Fruit fly (Drosophila melanogaster) whole organism, embryonic: ENCODE data around the gene Ube3a.

ENCODE experiments used
- B-H1 ChIP-seq: fragments of 200-800 bp; sonication (Bioruptor generic); IDR thresholded peaks from 3 replicates; pipeline ENCODE4 v1.3.6; 2022; ENCODE audit warnings: missing biosample characterization, missing genetic modification characterization
- CG10274 ChIP-seq: fragments of 200-800 bp; sonication (Bioruptor generic); optimal IDR thresholded peaks from 3 replicates; lab custom pipeline; 2017; ENCODE audit warnings: missing biosample characterization, mild to moderate bottlenecking, missing genetic modification characterization
- CG10959 ChIP-seq: fragments of 200-800 bp; sonication (Bioruptor generic); IDR thresholded peaks from 2 replicates; pipeline ENCODE4 v1.3.6; 2022; ENCODE audit warnings: missing biosample characterization, missing genetic modification characterization
- CG11696 ChIP-seq: fragments of 200-800 bp; sonication (Bioruptor generic); IDR thresholded peaks from 2 replicates; pipeline ENCODE4 v1.3.6; 2022; ENCODE audit warnings: missing biosample characterization, missing genetic modification characterization
- CG12155 ChIP-seq: fragments of 200-800 bp; sonication (Bioruptor generic); optimal IDR thresholded peaks from 3 replicates; lab custom pipeline; 2016; ENCODE audit warnings: missing biosample characterization, missing genetic modification characterization
- CG13775 ChIP-seq: fragments of 200-800 bp; sonication (Bioruptor generic); optimal IDR thresholded peaks from 3 replicates; lab custom pipeline; 2017; ENCODE audit warnings: missing biosample characterization, mild to moderate bottlenecking, missing genetic modification characterization
- CG15696 ChIP-seq: fragments of 200-800 bp; sonication (Bioruptor generic); optimal IDR thresholded peaks from 2 replicates; lab custom pipeline; 2019; ENCODE audit warnings: missing biosample characterization, mild to moderate bottlenecking, missing genetic modification characterization, moderate library complexity
- CG18764 ChIP-seq: fragments of 200-800 bp; sonication (Bioruptor generic); optimal IDR thresholded peaks from 3 replicates; lab custom pipeline; 2016; ENCODE audit warnings: missing biosample characterization, missing genetic modification characterization
- CG2120 ChIP-seq: fragments of 200-800 bp; sonication (Bioruptor generic); optimal IDR thresholded peaks from 3 replicates; lab custom pipeline; 2016; ENCODE audit warnings: missing biosample characterization, missing genetic modification characterization
- CG2712 ChIP-seq: fragments of 200-800 bp; optimal IDR thresholded peaks from 3 replicates; lab custom pipeline; 2019; ENCODE audit warnings: missing biosample characterization, mild to moderate bottlenecking, missing genetic modification characterization, moderate library complexity
- CG2889 ChIP-seq: fragments of 200-800 bp; sonication (Bioruptor generic); IDR thresholded peaks from 3 replicates; pipeline ENCODE4 v1.3.6; 2022; ENCODE audit warnings: missing biosample characterization, missing genetic modification characterization
- CG31441 ChIP-seq: fragments of 200-800 bp; sonication (Bioruptor generic); IDR thresholded peaks from 2 replicates; pipeline ENCODE4 v1.3.6; 2022; ENCODE audit warnings: missing biosample characterization, missing genetic modification characterization
- CG3407 ChIP-seq: fragments of 200-800 bp; sonication (Bioruptor generic); optimal IDR thresholded peaks from 2 replicates; lab custom pipeline; 2018; ENCODE audit warnings: missing biosample characterization, mild to moderate bottlenecking, missing genetic modification characterization
- CG43689 ChIP-seq: fragments of 200-800 bp; sonication (Bioruptor generic); IDR thresholded peaks from 2 replicates; pipeline ENCODE4 v1.3.6; 2022; ENCODE audit warnings: missing biosample characterization, missing genetic modification characterization
- CG6272 ChIP-seq: fragments of 200-800 bp; sonication (Bioruptor generic); IDR thresholded peaks from 2 replicates; pipeline ENCODE4 v1.3.6; 2022; ENCODE audit warnings: missing biosample characterization, missing genetic modification characterization
- CG6854 ChIP-seq: fragments of 200-800 bp; sonication (Bioruptor generic); optimal IDR thresholded peaks from 3 replicates; lab custom pipeline; 2017; ENCODE audit warnings: missing biosample characterization, mild to moderate bottlenecking, missing genetic modification characterization
- CG7271 ChIP-seq: fragments of 200-800 bp; sonication (Bioruptor generic); optimal IDR thresholded peaks from 2 replicates; lab custom pipeline; 2018; ENCODE audit warnings: missing biosample characterization, mild to moderate bottlenecking, missing genetic modification characterization, moderate library complexity
- CG7357 ChIP-seq: fragments of 200-800 bp; sonication (Bioruptor generic); IDR thresholded peaks from 3 replicates; pipeline ENCODE4 v1.3.6; 2022; ENCODE audit warnings: missing biosample characterization, missing genetic modification characterization
- CG7745 ChIP-seq: fragments of 200-800 bp; sonication (Bioruptor generic); optimal IDR thresholded peaks from 2 replicates; lab custom pipeline; 2018; ENCODE audit warnings: missing biosample characterization, mild to moderate bottlenecking, missing genetic modification characterization, moderate library complexity
- Camta ChIP-seq: fragments of 200-800 bp; sonication (Bioruptor generic); optimal IDR thresholded peaks from 2 replicates; lab custom pipeline; 2016; ENCODE audit warnings: missing biosample characterization, missing genetic modification characterization
- Dbx ChIP-seq: fragments of 200-800 bp; sonication (Bioruptor generic); IDR thresholded peaks from 3 replicates; pipeline ENCODE4 v1.3.6; 2022; ENCODE audit warnings: missing biosample characterization, missing genetic modification characterization
- Dfd ChIP-seq, 2 experiments: fragments of >200 bp; optimal IDR thresholded peaks; 2 replicates each; lab custom pipeline; 2017; ENCODE audit warnings: missing biosample characterization in 2 of 2, missing genetic modification characterization in 2 of 2
- Dip3 ChIP-seq: fragments of 200-800 bp; sonication (Bioruptor generic); optimal IDR thresholded peaks from 3 replicates; lab custom pipeline; 2016; ENCODE audit warnings: missing biosample characterization, missing genetic modification characterization
- Fer1 ChIP-seq: fragments of 200-800 bp; sonication (Bioruptor generic); optimal IDR thresholded peaks from 2 replicates; lab custom pipeline; 2017; ENCODE audit warnings: missing biosample characterization, mild to moderate bottlenecking, missing genetic modification characterization
- Hand ChIP-seq: fragments of 200-800 bp; sonication (Bioruptor generic); optimal IDR thresholded peaks from 2 replicates; lab custom pipeline; 2017; ENCODE audit warnings: mild to moderate bottlenecking, missing biosample characterization, missing genetic modification reagents, missing genetic modification characterization
- Hr51 ChIP-seq, 2 experiments: fragments of 200-800 bp; sonication (Bioruptor generic); optimal IDR thresholded peaks; 2 replicates in 1 of 2; 3 replicates in 1 of 2; lab custom pipeline; 2016 to 2018; ENCODE audit warnings: missing biosample characterization in 2 of 2, missing genetic modification characterization in 2 of 2, mild to moderate bottlenecking in 1 of 2, moderate library complexity in 1 of 2
- Hr78 ChIP-seq, 2 experiments: fragments of 200-800 bp in 1 of 2; fragments of >200 bp in 1 of 2; sonication (Bioruptor generic) in 1 of 2; optimal IDR thresholded peaks; 2 replicates each; lab custom pipeline; 2017 to 2019; ENCODE audit warnings: missing biosample characterization in 2 of 2, missing genetic modification characterization in 2 of 2, mild to moderate bottlenecking in 1 of 2, moderate library complexity in 1 of 2
- Lhr ChIP-seq: fragments of 200-800 bp; sonication (Bioruptor generic); optimal IDR thresholded peaks from 3 replicates; lab custom pipeline; 2017; ENCODE audit warnings: mild to moderate bottlenecking, missing biosample characterization, missing genetic modification reagents, missing genetic modification characterization
- NC2β ChIP-seq: fragments of 200-800 bp; sonication (Bioruptor generic); optimal IDR thresholded peaks from 2 replicates; lab custom pipeline; 2016; ENCODE audit warnings: missing biosample characterization, missing genetic modification characterization
- Sry-β ChIP-seq: fragments of 200-800 bp; sonication (Bioruptor generic); optimal IDR thresholded peaks from 2 replicates; lab custom pipeline; 2018; ENCODE audit warnings: missing biosample characterization, mild to moderate bottlenecking, missing genetic modification characterization, moderate library complexity
- Trl ChIP-seq, 3 experiments: fragments of >200 bp in 2 of 3; fragments of 200-800 bp in 1 of 3; sonication (Bioruptor generic) in 1 of 3; optimal IDR thresholded peaks; 2 replicates in 1 of 3; 3 replicates in 2 of 3; lab custom pipeline; 2016 to 2017; ENCODE audit warnings: missing biosample characterization in 1 of 3, missing genetic modification characterization in 1 of 3
- abd-A ChIP-seq: fragments of 200-800 bp; sonication (Bioruptor generic); optimal IDR thresholded peaks from 3 replicates; lab custom pipeline; 2019; ENCODE audit warnings: missing biosample characterization, mild to moderate bottlenecking, missing genetic modification characterization, moderate library complexity
- cg ChIP-seq: fragments of 200-800 bp; sonication (Bioruptor generic); optimal IDR thresholded peaks from 3 replicates; lab custom pipeline; 2019; ENCODE audit warnings: missing biosample characterization, mild to moderate bottlenecking, missing genetic modification characterization, moderate library complexity
- chif ChIP-seq, 2 experiments: fragments of 200-800 bp; sonication (Bioruptor generic); optimal IDR thresholded peaks; 3 replicates each; lab custom pipeline; 2016; ENCODE audit warnings: missing biosample characterization in 2 of 2, missing genetic modification characterization in 2 of 2
- da ChIP-seq: fragments of 200-800 bp; sonication (Bioruptor generic); optimal IDR thresholded peaks from 2 replicates; lab custom pipeline; 2016; ENCODE audit warnings: missing biosample characterization, missing genetic modification characterization
- dan ChIP-seq: fragments of 200-800 bp; sonication (Bioruptor generic); IDR thresholded peaks from 2 replicates; pipeline ENCODE4 v1.3.6; 2022; ENCODE audit warnings: missing biosample characterization, missing genetic modification characterization
- disco-r ChIP-seq: fragments of 200-800 bp; sonication (Bioruptor generic); optimal IDR thresholded peaks from 2 replicates; lab custom pipeline; 2016; ENCODE audit warnings: missing biosample characterization, missing genetic modification characterization
- dmrt99B ChIP-seq: fragments of 200-800 bp; sonication (Bioruptor generic); optimal IDR thresholded peaks from 2 replicates; lab custom pipeline; 2018; ENCODE audit warnings: missing biosample characterization, mild to moderate bottlenecking, missing genetic modification characterization, moderate library complexity
- fd102C ChIP-seq: fragments of 200-800 bp; sonication (Bioruptor generic); optimal IDR thresholded peaks from 2 replicates; lab custom pipeline; 2018; ENCODE audit warnings: missing biosample characterization, mild to moderate bottlenecking, missing genetic modification characterization, moderate library complexity
- gce ChIP-seq: fragments of 200-800 bp; sonication (Bioruptor generic); IDR thresholded peaks from 3 replicates; pipeline ENCODE4 v1.3.6; 2022; ENCODE audit warnings: missing biosample characterization, missing genetic modification characterization
- gem ChIP-seq: fragments of 200-800 bp; sonication (Bioruptor generic); optimal IDR thresholded peaks from 2 replicates; lab custom pipeline; 2019; ENCODE audit warnings: missing biosample characterization, mild to moderate bottlenecking, missing genetic modification characterization, moderate library complexity
- h ChIP-seq: fragments of >200 bp; optimal IDR thresholded peaks from 2 replicates; lab custom pipeline; 2017
- hb ChIP-seq: fragments of 200-800 bp; sonication (Bioruptor generic); IDR thresholded peaks from 3 replicates; pipeline ENCODE4 v1.3.6; 2022; ENCODE audit warnings: missing biosample characterization, missing genetic modification characterization; ENCODE audit not compliant: partially characterized antibody
- pita ChIP-seq: fragments of 200-800 bp; sonication (Bioruptor generic); optimal IDR thresholded peaks from 2 replicates; lab custom pipeline; 2017; ENCODE audit warnings: missing biosample characterization, mild to moderate bottlenecking, missing genetic modification characterization
- tgo ChIP-seq: fragments of 200-800 bp; sonication (Bioruptor generic); IDR thresholded peaks from 3 replicates; pipeline ENCODE4 v1.3.6; 2022; ENCODE audit warnings: missing biosample characterization, missing genetic modification characterization
- tx ChIP-seq: fragments of 200-800 bp; sonication (Bioruptor generic); optimal IDR thresholded peaks from 2 replicates; lab custom pipeline; 2016; ENCODE audit warnings: missing biosample characterization, missing genetic modification characterization
- vfl ChIP-seq: fragments of 200-800 bp; sonication (Bioruptor generic); optimal IDR thresholded peaks from 2 replicates; lab custom pipeline; 2016; ENCODE audit warnings: missing biosample characterization, missing genetic modification characterization
- vnd ChIP-seq: fragments of 200-800 bp; sonication (Bioruptor generic); IDR thresholded peaks from 3 replicates; pipeline ENCODE4 v1.3.6; 2022; ENCODE audit warnings: missing biosample characterization, missing genetic modification characterization; ENCODE audit not compliant: partially characterized antibody
- zen ChIP-seq: fragments of 200-800 bp; sonication (Bioruptor generic); optimal IDR thresholded peaks from 3 replicates; lab custom pipeline; 2018; ENCODE audit warnings: missing biosample characterization, mild to moderate bottlenecking, missing genetic modification characterization, moderate library complexity

The Ube3a gene

DNA sequence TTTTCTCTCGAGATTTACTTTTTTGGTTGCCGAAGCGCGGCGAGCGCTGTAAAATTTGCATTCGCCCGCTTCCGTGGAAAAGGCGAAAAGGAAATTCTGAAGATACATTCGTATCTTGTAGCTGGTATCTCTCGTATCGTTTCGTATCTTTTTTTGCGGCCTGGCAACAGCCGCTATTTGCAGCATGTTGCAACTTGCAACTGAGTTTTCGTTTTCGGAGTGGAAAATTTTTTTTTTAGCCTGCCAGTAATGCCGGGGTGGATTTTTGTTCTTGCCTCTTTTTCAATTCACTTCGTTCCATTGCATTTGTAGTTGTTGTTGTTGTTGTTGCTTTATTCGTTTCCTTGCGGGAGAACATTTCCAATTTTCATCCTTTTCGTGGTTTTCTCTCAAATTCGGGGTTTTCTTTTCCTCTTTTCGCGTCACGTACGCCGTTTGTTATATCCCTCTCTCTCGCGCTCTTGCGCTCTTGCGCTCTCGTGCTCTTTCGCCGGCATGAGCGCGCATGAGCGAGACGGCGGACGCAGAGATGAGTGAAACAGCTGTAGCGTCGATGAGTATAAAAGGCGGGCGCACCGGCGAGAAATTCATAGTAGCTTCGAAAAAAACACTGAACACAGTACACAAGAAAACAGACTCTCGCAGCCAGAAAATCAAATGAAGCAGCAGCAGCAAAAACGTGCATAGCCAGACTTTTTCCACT, 41.5 kb upstream of the Ube3a start, which contains the start of gene scyl (continued):
- no peak for TF ChIP-seq da (GFP tag; lab: Kevin White, UChicago)
- TF ChIP-seq CG10274 (GFP tag; lab: Kevin White, UChicago) = peak; percentile 1
- TF ChIP-seq chif (GFP tag; optimal IDR thresholded peaks at IDR 0.05; lab: Kevin White, UChicago) = peak; percentile 18 to 52
- TF ChIP-seq CG6854 (GFP tag; lab: Kevin White, UChicago) = peak; percentile 61
- TF ChIP-seq B-H1 (GFP tag; lab: Robert Waterston, UW) = peak; percentile 51; the same call in 1 of the 3 replicates
- TF ChIP-seq fd102C (GFP tag; lab: Kevin White, UChicago) = peak; percentile 29
- peak; percentile 47 for TF ChIP-seq zen (tag; lab: Kevin White, UChicago)
- no peak for TF ChIP-seq CG31441 (GFP tag; lab: Robert Waterston, UW)
- peak; percentile 54; the same call in 1 of the 2 replicates for TF ChIP-seq CG10959 (GFP tag; lab: Robert Waterston, UW)
- peak; percentile 69 for TF ChIP-seq CG2712 (tag; lab: Kevin White, UChicago)
- TF ChIP-seq Sry-β (GFP tag; lab: Kevin White, UChicago) = peak; percentile 45
- peak; percentile 57 for TF ChIP-seq cg
- peak; percentile 47 for TF ChIP-seq CG11696 (GFP tag; lab: Robert Waterston, UW)
- peak; percentile 23 to 26 for TF ChIP-seq Hr51 (GFP tag; optimal IDR thresholded peaks at IDR 0.05; lab: Kevin White, UChicago)
- no peak for TF ChIP-seq CG7357 (GFP tag; lab: Robert Waterston, UW)
- TF ChIP-seq CG43689 = no peak
- no peak for TF ChIP-seq Dfd (GFP tag; optimal IDR thresholded peaks at IDR 0.05; lab: Kevin White, UChicago)
- peak; percentile 14 for TF ChIP-seq disco-r
- TF ChIP-seq Trl (optimal IDR thresholded peaks at IDR 0.05; lab: Kevin White, UChicago) = peak; percentile 97 to 99
- peak; percentile 91 for TF ChIP-seq Trl (GFP tag; optimal IDR thresholded peaks at IDR 0.05; lab: Kevin White, UChicago)
- no peak for TF ChIP-seq CG15696
- peak; percentile 15 for TF ChIP-seq Dip3 (GFP tag; lab: Kevin White, UChicago)
- no peak for TF ChIP-seq CG2889 (GFP tag; lab: Robert Waterston, UW)
- TF ChIP-seq Dbx (GFP tag; lab: Robert Waterston, UW) = peak; percentile 75
- peak; percentile 48 for TF ChIP-seq CG7271 (tag; lab: Kevin White, UChicago)
- TF ChIP-seq pita = no peak
- TF ChIP-seq vnd = no peak
- TF ChIP-seq h = no peak
- peak; percentile 47 for TF ChIP-seq CG2120 (GFP tag; lab: Kevin White, UChicago)
- peak; percentile 69 for TF ChIP-seq Camta (GFP tag; lab: Kevin White, UChicago)
- peak; percentile 31 for TF ChIP-seq CG18764 (GFP tag; lab: Kevin White, UChicago)
- no peak for TF ChIP-seq CG6272 (GFP tag; lab: Robert Waterston, UW)
- peak; percentile 87 for TF ChIP-seq abd-A
- TF ChIP-seq CG12155 (GFP tag; lab: Kevin White, UChicago) = no peak
- no peak for TF ChIP-seq CG13775 (GFP tag; lab: Kevin White, UChicago)
- peak; percentile 84 for TF ChIP-seq CG7745
- TF ChIP-seq CG3407 = peak; percentile 72
- no peak for TF ChIP-seq tx (GFP tag; lab: Kevin White, UChicago)
- TF ChIP-seq dmrt99B (tag; lab: Kevin White, UChicago) = peak; percentile 41
- peak; percentile 89 for TF ChIP-seq NC2β (GFP tag; lab: Kevin White, UChicago)
- TF ChIP-seq dan (GFP tag; lab: Robert Waterston, UW) = no peak
- TF ChIP-seq tgo (GFP tag; lab: Robert Waterston, UW) = peak; percentile 46; the same call in 1 of the 3 replicates
- TF ChIP-seq Hand (GFP tag; lab: Kevin White, UChicago) = peak; percentile 54
- TF ChIP-seq gce (GFP tag; lab: Robert Waterston, UW) = peak; percentile 88; the same call in 2 of the 3 replicates
- peak; percentile 69 for TF ChIP-seq Fer1 (GFP tag; lab: Kevin White, UChicago)
- no peak for TF ChIP-seq Lhr (GFP tag; lab: Kevin White, UChicago)
- no peak for TF ChIP-seq gem (tag; lab: Kevin White, UChicago)
- TF ChIP-seq Hr78 (GFP tag; optimal IDR thresholded peaks at IDR 0.05; lab: Kevin White, UChicago) = peak in 1 of 2 experiments; percentile 8
- TF ChIP-seq vfl = peak; percentile 0
- no peak for TF ChIP-seq hb (GFP tag; lab: Robert Waterston, UW)
